Worm (Caenorhabditis elegans): ENCODE results near the gene srh-236.

DNA sequence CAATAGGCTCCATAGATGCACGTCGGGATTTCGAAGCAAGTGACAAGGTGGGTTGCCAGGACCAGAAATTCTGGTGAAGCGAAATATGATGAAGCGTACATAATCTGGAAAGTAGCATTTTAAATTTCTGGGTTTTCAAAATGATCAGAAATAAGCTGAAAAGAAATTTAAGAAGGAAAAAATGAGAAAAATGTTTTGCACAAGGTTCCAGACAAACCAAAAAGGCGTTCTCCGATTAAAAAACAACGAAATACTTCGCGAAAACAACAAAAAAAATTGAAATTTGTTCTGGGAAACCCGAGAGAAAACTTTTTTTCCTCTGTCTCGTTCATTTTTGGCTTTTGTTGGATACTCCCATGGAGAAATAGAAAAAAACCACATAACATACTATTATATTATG, 11.5 kb upstream of the srh-236 start, which contains the start of gene srh-252:
- TF ChIP-seq flt-1 (GFP tag; IDR thresholded peaks at IDR 0.05): no peak
- TF ChIP-seq tab-1 (GFP tag; IDR thresholded peaks at IDR 0.05): no peak
- no peak for TF ChIP-seq T22C8.4 (GFP tag; IDR thresholded peaks at IDR 0.05)
- no peak for TF ChIP-seq cog-1 (tag; optimal IDR thresholded peaks at IDR 0.05)
- TF ChIP-seq klf-2 (GFP tag; conservative IDR thresholded peaks at IDR 0.05): no peak
- TF ChIP-seq ztf-23 (GFP tag; IDR thresholded peaks at IDR 0.05): no peak
